Worm (Caenorhabditis elegans) whole organism, L4/young adult: Measurements from ENCODE around the gene arrd-16.

Experiments used
- W03F9.2 ChIP-seq: fragments of 150-350 bp; optimal IDR thresholded peaks from 2 replicates; lab custom pipeline; 2014; ENCODE audit warnings: missing biosample characterization, missing genetic modification characterization
- dao-5 ChIP-seq: sonication (generic microtip); optimal IDR thresholded peaks from 2 replicates; lab custom pipeline; 2016; ENCODE audit warnings: missing genotype, missing genetic modification characterization, moderate library complexity, missing compliant biosample characterization

- TF ChIP-seq dao-5 = no peak
- no peak for TF ChIP-seq W03F9.2 (tag; lab: Kevin White, UChicago)
Observed at ce11 chrIII:12468869-12469268, 15.7 kb upstream of the arrd-16 start, which contains the start of gene Y49E10.29.
